Worm (Caenorhabditis elegans): ENCODE results near the gene F41H8.2.

F41H8.2 gene

DNA sequence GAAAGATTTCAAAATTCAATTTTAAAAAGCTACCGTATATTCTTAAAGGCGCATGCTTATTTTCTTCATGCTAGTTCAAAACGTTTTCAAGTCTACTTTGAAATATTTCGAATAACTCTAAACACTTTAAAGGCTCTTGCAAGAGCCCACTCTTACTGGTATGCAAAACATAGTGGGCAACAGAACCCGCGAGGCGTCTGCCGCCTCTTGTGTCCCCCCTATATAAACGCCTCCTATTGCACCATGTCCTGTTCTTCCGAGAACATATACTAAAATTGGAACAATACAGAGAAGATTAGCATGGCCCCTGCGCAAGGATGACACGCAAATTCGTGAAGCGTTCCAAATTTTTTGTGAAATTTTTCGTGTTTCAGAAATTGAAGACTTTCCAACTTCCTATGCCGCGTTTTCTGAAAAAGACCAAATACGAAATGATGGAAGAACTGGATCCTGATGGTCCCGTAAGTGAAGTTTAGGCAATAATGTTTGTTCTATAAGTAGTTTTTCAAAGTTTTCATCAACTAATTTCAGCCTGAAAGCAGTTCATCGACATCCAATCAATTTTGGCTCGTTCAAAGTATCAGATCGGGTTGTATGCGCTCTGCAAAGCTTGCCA lies 32.8 kb downstream of the F41H8.2 start:
- TF ChIP-seq W03F9.2 (tag; optimal IDR thresholded peaks at IDR 0.05) (no peak), dao-5 (tag; optimal IDR thresholded peaks at IDR 0.05) (no peak), him-1 (tag; optimal IDR thresholded peaks at IDR 0.05) (no peak)

ce11 chrV:866729-867128 lies 40.5 kb downstream of the F41H8.2 start, which contains the start of gene T02B11.3:
Gene T02B11.3 (minus strand): TSS chrV:866829.
- TF ChIP-seq dao-5 (tag; optimal IDR thresholded peaks at IDR 0.05): no peak
- no peak for TF ChIP-seq W03F9.2 (tag; optimal IDR thresholded peaks at IDR 0.05)
- TF ChIP-seq him-1 (tag; optimal IDR thresholded peaks at IDR 0.05): no peak

ce11 chrV:871029-871428 lies 44.8 kb downstream of the F41H8.2 start, which contains the start of gene T02B11.4:
Gene T02B11.4 (minus strand): TSS chrV:871129.
- no peak for TF ChIP-seq him-1 (tag; optimal IDR thresholded peaks at IDR 0.05)
- TF ChIP-seq dao-5 (tag; optimal IDR thresholded peaks at IDR 0.05): no peak
- TF ChIP-seq W03F9.2 (tag; optimal IDR thresholded peaks at IDR 0.05): no peak

DNA sequence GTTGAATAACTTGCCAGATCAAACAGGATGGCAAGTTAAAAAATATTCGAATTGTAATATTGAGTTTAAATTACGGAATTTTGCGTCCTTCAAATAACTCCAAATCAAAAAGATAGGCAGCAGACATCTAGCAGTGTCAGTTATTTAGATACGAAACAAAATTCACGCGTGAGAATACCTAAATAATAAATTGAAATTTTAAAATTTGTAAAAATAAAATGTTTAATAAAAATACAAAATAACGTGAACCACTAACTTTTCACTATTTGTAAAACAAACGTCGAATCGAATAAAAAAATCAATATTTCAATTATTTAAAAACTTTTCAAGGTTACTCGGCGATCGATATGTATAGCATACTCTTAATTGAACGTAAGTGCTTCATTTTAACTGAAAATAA lies 49.7 kb downstream of the F41H8.2 start, which contains the start of gene T02B11.9:
Gene T02B11.9, plus strand, starts transcription at position 301 of the 400 bp plus-strand sequence.
- no peak for TF ChIP-seq dao-5 (tag; optimal IDR thresholded peaks at IDR 0.05)
- TF ChIP-seq him-1 (tag; optimal IDR thresholded peaks at IDR 0.05): no peak
- TF ChIP-seq W03F9.2 (tag; optimal IDR thresholded peaks at IDR 0.05): no peak

Data from whole organism, L4/young adult.